Worm (Caenorhabditis elegans) whole organism, L2 larva: Measurements from ENCODE around the gene F42D1.4.

Experiments
- ceh-82 ChIP-seq: fragments of 150-350 bp; optimal IDR thresholded peaks from 2 replicates; lab custom pipeline; 2014; ENCODE audit warnings: missing biosample characterization, missing genetic modification characterization
- fos-1 ChIP-seq: fragments of 150-350 bp; optimal IDR thresholded peaks from 2 replicates; lab custom pipeline; 2014; ENCODE audit warnings: missing biosample characterization, missing genetic modification characterization
- lin-39 ChIP-seq: fragments of 150-350 bp; optimal IDR thresholded peaks from 2 replicates; lab custom pipeline; 2014; ENCODE audit warnings: missing biosample characterization, missing genetic modification reagents, missing genetic modification characterization
- nhr-6 ChIP-seq: fragments of 150-350 bp; optimal IDR thresholded peaks from 2 replicates; lab custom pipeline; 2014; ENCODE audit warnings: missing biosample characterization, missing genetic modification characterization
- sma-9 ChIP-seq, 2 experiments: fragments of 150-350 bp in 1 of 2; sonication (generic microtip) in 1 of 2; optimal IDR thresholded peaks; 2 replicates each; lab custom pipeline; 2014 to 2016; ENCODE audit warnings: missing genetic modification characterization in 2 of 2, mild to moderate bottlenecking in 1 of 2, missing biosample characterization in 1 of 2, missing compliant biosample characterization in 1 of 2, missing genetic modification reagents in 1 of 2, moderate library complexity in 1 of 2
- snpc-4 ChIP-seq: fragments of 150-350 bp; optimal IDR thresholded peaks from 2 replicates; lab custom pipeline; 2014; ENCODE audit warnings: missing biosample characterization, missing genetic modification characterization
- unc-39 ChIP-seq: fragments of 150-350 bp; optimal IDR thresholded peaks from 2 replicates; lab custom pipeline; 2014; ENCODE audit warnings: missing biosample characterization, missing genetic modification characterization

- TF ChIP-seq nhr-6 (tag; lab: Kevin White, UChicago) (no peak), snpc-4 (tag; lab: Kevin White, UChicago) (no peak), unc-39 (tag; lab: Kevin White, UChicago) (no peak), ceh-82 (tag; lab: Kevin White, UChicago) (no peak), fos-1 (tag; lab: Kevin White, UChicago) (no peak), lin-39 (tag; lab: Kevin White, UChicago) (no peak), sma-9 (GFP tag; optimal IDR thresholded peaks at IDR 0.05; lab: Kevin White, UChicago) (no peak), sma-9 (tag; optimal IDR thresholded peaks at IDR 0.05; lab: Kevin White, UChicago) (no peak)
Observed at ce11 chrX:14767813-14768212, 39.2 kb upstream of the F42D1.4 start.
